Worm (Caenorhabditis elegans) whole organism, L4 larva: Measurements from ENCODE around the gene R07E3.6.

ENCODE experiments used
- F37D6.2 ChIP-seq: sonication (generic microtip); optimal IDR thresholded peaks from 2 replicates; lab custom pipeline; 2016; ENCODE audit warnings: mild to moderate bottlenecking, missing genetic modification characterization, missing compliant biosample characterization
- R02D3.7 ChIP-seq: fragments of 150-350 bp; sonication (generic microtip); optimal IDR thresholded peaks from 3 replicates; lab custom pipeline; 2014; ENCODE audit warnings: missing biosample characterization, missing genetic modification characterization
- T20F7.1 ChIP-seq: fragments of 200-800 bp; sonication (Bioruptor generic); optimal IDR thresholded peaks from 2 replicates; lab custom pipeline; 2018; ENCODE audit warnings: mild to moderate bottlenecking, missing genetic modification characterization, missing compliant biosample characterization
- Y105C5A.15 ChIP-seq: fragments of 200-800 bp; sonication (Bioruptor generic); IDR thresholded peaks from 2 replicates; pipeline ENCODE4 v1.3.6; 2022; ENCODE audit warnings: missing genetic modification characterization, missing compliant biosample characterization
- aha-1 ChIP-seq: fragments of 150-350 bp; peaks from one replicate; lab custom pipeline; 2014; ENCODE audit warnings: missing biosample characterization, missing genetic modification characterization
- aly-2 ChIP-seq: sonication (generic microtip); optimal IDR thresholded peaks from 2 replicates; lab custom pipeline; 2018; ENCODE audit warnings: missing biosample characterization, missing genetic modification characterization
- ceh-20 ChIP-seq: fragments of 200-800 bp; sonication (Bioruptor generic); IDR thresholded peaks from 2 replicates; pipeline ENCODE4 v1.3.6; 2022; ENCODE audit warnings: missing genetic modification reagents, missing genetic modification characterization, missing compliant biosample characterization
- ceh-28 ChIP-seq: fragments of 150-350 bp; optimal IDR thresholded peaks from 2 replicates; lab custom pipeline; 2014; ENCODE audit warnings: missing biosample characterization, missing genetic modification reagents, missing genetic modification characterization
- ceh-32 ChIP-seq: sonication (generic microtip); optimal IDR thresholded peaks from 2 replicates; lab custom pipeline; 2016; ENCODE audit warnings: mild to moderate bottlenecking, missing genetic modification characterization, missing compliant biosample characterization; ENCODE audit not compliant: poor library complexity
- ceh-82 ChIP-seq: sonication (generic microtip); optimal IDR thresholded peaks from 2 replicates; lab custom pipeline; 2017; ENCODE audit warnings: missing biosample characterization, missing genetic modification characterization
- ces-1 ChIP-seq: fragments of 150-350 bp; sonication (generic microtip); optimal IDR thresholded peaks from 4 replicates; lab custom pipeline; 2014; ENCODE audit warnings: missing biosample characterization, missing genetic modification reagents, missing genetic modification characterization
- daf-12 ChIP-seq: fragments of 150-350 bp; optimal IDR thresholded peaks from 2 replicates; lab custom pipeline; 2014; ENCODE audit warnings: missing biosample characterization, missing genetic modification reagents, missing genetic modification characterization
- daf-16 ChIP-seq, 3 experiments: sonication (generic microtip); optimal IDR thresholded peaks; 2 replicates each; lab custom pipeline; 2016 to 2017; ENCODE audit warnings: missing genetic modification characterization in 3 of 3, missing genetic modification reagents in 3 of 3, mild to moderate bottlenecking in 2 of 3, missing compliant biosample characterization in 2 of 3, missing biosample characterization in 1 of 3, moderate library complexity in 1 of 3
- daf-19 ChIP-seq: fragments of 200-800 bp; sonication (Bioruptor generic); conservative IDR thresholded peaks from 2 replicates; pipeline ENCODE4 v1.3.6; 2022; ENCODE audit warnings: missing genetic modification characterization, missing compliant biosample characterization
- duxl-1 ChIP-seq: sonication (generic microtip); optimal IDR thresholded peaks from 2 replicates; lab custom pipeline; 2016; ENCODE audit warnings: mild to moderate bottlenecking, missing genetic modification characterization, moderate library complexity, missing compliant biosample characterization; ENCODE audit not compliant: poor library complexity
- dve-1 ChIP-seq: sonication (generic microtip); optimal IDR thresholded peaks from 2 replicates; lab custom pipeline; 2017; ENCODE audit warnings: antibody characterized with exemption, mild to moderate bottlenecking, missing genetic modification characterization, missing compliant biosample characterization; ENCODE audit not compliant: insufficient read depth
- fkh-10 ChIP-seq: fragments of 150-350 bp; optimal IDR thresholded peaks from 2 replicates; lab custom pipeline; 2014; ENCODE audit warnings: missing biosample characterization, missing genetic modification reagents, missing genetic modification characterization
- hif-1 ChIP-seq, 2 experiments: sonication (generic microtip); optimal IDR thresholded peaks; 2 replicates each; lab custom pipeline; 2016 to 2017; ENCODE audit warnings: missing compliant biosample characterization in 2 of 2, missing genetic modification characterization in 2 of 2, missing genetic modification reagents in 2 of 2, missing genotype in 2 of 2, mild to moderate bottlenecking in 1 of 2
- lim-7 ChIP-seq: fragments of 200-800 bp; sonication (Bioruptor generic); IDR thresholded peaks from 2 replicates; pipeline ENCODE4 v1.3.6; 2022; ENCODE audit warnings: missing genetic modification characterization, missing compliant biosample characterization
- lin-1 ChIP-seq: fragments of 200-800 bp; sonication (Bioruptor generic); IDR thresholded peaks from 2 replicates; pipeline ENCODE4 v1.3.6; 2022; ENCODE audit warnings: missing genetic modification reagents, missing genetic modification characterization, missing compliant biosample characterization
- lin-29 ChIP-seq: fragments of 200-800 bp; sonication (Bioruptor generic); IDR thresholded peaks from 2 replicates; pipeline ENCODE4 v1.3.6; 2022; ENCODE audit warnings: missing genetic modification reagents, missing genetic modification characterization, missing compliant biosample characterization
- lir-3 ChIP-seq: sonication (generic microtip); optimal IDR thresholded peaks from 2 replicates; lab custom pipeline; 2016; ENCODE audit warnings: mild to moderate bottlenecking, missing genetic modification characterization, missing compliant biosample characterization
- lsy-2 ChIP-seq, 2 experiments: fragments of 150-350 bp in 1 of 2; sonication (generic microtip) in 1 of 2; optimal IDR thresholded peaks; 2 replicates each; lab custom pipeline; 2014 to 2017; ENCODE audit warnings: missing biosample characterization in 2 of 2, missing genetic modification characterization in 2 of 2
- mdl-1 ChIP-seq, 2 experiments: fragments of 150-350 bp in 1 of 2; sonication (generic microtip) in 1 of 2; optimal IDR thresholded peaks; 2 replicates each; lab custom pipeline; 2014 to 2017; ENCODE audit warnings: missing biosample characterization in 2 of 2, missing genetic modification characterization in 2 of 2
- mep-1 ChIP-seq: fragments of 150-350 bp; sonication (generic microtip); optimal IDR thresholded peaks from 3 replicates; lab custom pipeline; 2014; ENCODE audit warnings: missing biosample characterization, missing genetic modification characterization
- mxl-2 ChIP-seq: fragments of 200-800 bp; sonication (Bioruptor generic); conservative IDR thresholded peaks from 2 replicates; pipeline ENCODE4 v1.3.6; 2022; ENCODE audit warnings: missing genetic modification reagents, missing genetic modification characterization, missing compliant biosample characterization
- mxl-3 ChIP-seq: fragments of 200-800 bp; sonication (Bioruptor generic); optimal IDR thresholded peaks from 2 replicates; lab custom pipeline; 2018; ENCODE audit warnings: mild to moderate bottlenecking, missing genetic modification characterization, missing compliant biosample characterization
- nhr-10 ChIP-seq: fragments of 150-350 bp; optimal IDR thresholded peaks from 2 replicates; lab custom pipeline; 2014; ENCODE audit warnings: missing biosample characterization, missing genetic modification characterization
- nhr-11 ChIP-seq: fragments of 150-350 bp; optimal IDR thresholded peaks from 2 replicates; lab custom pipeline; 2014; ENCODE audit warnings: missing biosample characterization, missing genetic modification characterization
- nhr-42 ChIP-seq: fragments of 200-800 bp; sonication (Bioruptor generic); IDR thresholded peaks from 2 replicates; pipeline ENCODE4 v1.3.6; 2022; ENCODE audit warnings: missing genetic modification characterization, missing compliant biosample characterization
- nhr-48 ChIP-seq: sonication (generic microtip); optimal IDR thresholded peaks from 2 replicates; lab custom pipeline; 2016; ENCODE audit warnings: mild to moderate bottlenecking, missing genetic modification characterization, missing compliant biosample characterization
- nhr-6 ChIP-seq: fragments of 150-350 bp; optimal IDR thresholded peaks from 2 replicates; lab custom pipeline; 2014; ENCODE audit warnings: missing biosample characterization, missing genetic modification characterization
- nhr-76 ChIP-seq: fragments of 150-350 bp; optimal IDR thresholded peaks from 2 replicates; lab custom pipeline; 2014; ENCODE audit warnings: missing biosample characterization, missing genetic modification characterization
- pqm-1 ChIP-seq: sonication (generic microtip); optimal IDR thresholded peaks from 2 replicates; lab custom pipeline; 2017; ENCODE audit warnings: missing biosample characterization, missing genetic modification characterization
- snpc-1.2 ChIP-seq: fragments of 200-800 bp; sonication (Bioruptor generic); IDR thresholded peaks from 2 replicates; pipeline ENCODE4 v1.3.6; 2022; ENCODE audit warnings: missing genetic modification reagents, missing genetic modification characterization, missing compliant biosample characterization
- snpc-4 ChIP-seq: fragments of 150-350 bp; optimal IDR thresholded peaks from 2 replicates; lab custom pipeline; 2014; ENCODE audit warnings: missing biosample characterization, missing genetic modification characterization
- spr-1 ChIP-seq: sonication (generic microtip); optimal IDR thresholded peaks from 2 replicates; lab custom pipeline; 2016; ENCODE audit warnings: mild to moderate bottlenecking, missing genetic modification characterization, missing compliant biosample characterization
- tra-1 ChIP-seq: fragments of 200-800 bp; sonication (Bioruptor generic); IDR thresholded peaks from 2 replicates; pipeline ENCODE4 v1.3.6; 2022; ENCODE audit warnings: missing genetic modification reagents, missing genetic modification characterization, missing compliant biosample characterization
- unc-62 ChIP-seq, 3 experiments: fragments of 150-350 bp in 1 of 3; sonication (generic microtip); optimal IDR thresholded peaks in 2 of 3; peaks in 1 of 3; 1 replicate in 1 of 3; 2 replicates in 2 of 3; lab custom pipeline; 2014 to 2017; ENCODE audit warnings: missing biosample characterization in 3 of 3, missing genetic modification characterization in 3 of 3, missing genetic modification reagents in 3 of 3, missing genotype in 1 of 3
- zag-1 ChIP-seq: fragments of 150-350 bp; optimal IDR thresholded peaks from 2 replicates; lab custom pipeline; 2014; ENCODE audit warnings: missing biosample characterization, missing genetic modification characterization

The R07E3.6 gene

ce11 chrX:10332035-10332614, 14.6 kb downstream of the R07E3.6 start (continued):
- TF ChIP-seq nhr-10 (no peak), dve-1 (tag; lab: Kevin White, UChicago) (peak; percentile 54), aly-2 (tag; lab: Kevin White, UChicago) (no peak), nhr-11 (tag; lab: Kevin White, UChicago) (peak; percentile 46), ceh-32 (tag; lab: Kevin White, UChicago) (no peak), spr-1 (tag; lab: Kevin White, UChicago) (peak; percentile 12), lsy-2 (tag; optimal IDR thresholded peaks at IDR 0.05; lab: Kevin White, UChicago) (peak in 1 of 2 experiments; percentile 14), nhr-6 (tag; lab: Kevin White, UChicago) (peak; percentile 19), aha-1 (tag; lab: Kevin White, UChicago) (peak; percentile 96), ces-1 (GFP tag; lab: Kevin White, UChicago) (no peak), lir-3 (no peak), snpc-4 (tag; lab: Kevin White, UChicago) (no peak), F37D6.2 (tag; lab: Kevin White, UChicago) (no peak), lim-7 (no peak), lin-29 (GFP tag; lab: Robert Waterston, UW) (no peak), fkh-10 (GFP tag; lab: Kevin White, UChicago) (no peak), snpc-1.2 (GFP tag; lab: Robert Waterston, UW) (no peak), daf-16 (GFP tag; optimal IDR thresholded peaks at IDR 0.05; lab: Kevin White, UChicago) (no peak), daf-16 (tag; optimal IDR thresholded peaks at IDR 0.05; lab: Kevin White, UChicago) (peak; percentile 17), mdl-1 (tag; optimal IDR thresholded peaks at IDR 0.05; lab: Kevin White, UChicago) (peak; percentile 77 to 88), Y105C5A.15 (GFP tag; lab: Robert Waterston, UW) (no peak), daf-19 (no peak), mep-1 (tag; lab: Kevin White, UChicago) (peak; percentile 38), mxl-2 (GFP tag; lab: Robert Waterston, UW) (peak; percentile 99), tra-1 (GFP tag; lab: Robert Waterston, UW) (peak; percentile 24), lin-1 (GFP tag; lab: Robert Waterston, UW) (0 out of 2 replicates have a peak, but pooled peaks have one; percentile 19), zag-1 (tag; lab: Kevin White, UChicago) (no peak), R02D3.7 (tag; lab: Kevin White, UChicago) (no peak), hif-1 (tag; optimal IDR thresholded peaks at IDR 0.05; lab: Kevin White, UChicago) (peak in 1 of 2 experiments; percentile 25), nhr-48 (tag; lab: Kevin White, UChicago) (peak; percentile 80), daf-12 (tag; lab: Kevin White, UChicago) (no peak), nhr-42 (GFP tag; lab: Robert Waterston, UW) (no peak), T20F7.1 (GFP tag; lab: Kevin White, UChicago) (peak; percentile 55), pqm-1 (tag; lab: Kevin White, UChicago) (peak; percentile 56), ceh-20 (GFP tag; lab: Robert Waterston, UW) (0 out of 2 replicates have a peak, but pooled peaks have one; percentile 20), ceh-82 (no peak), mxl-3 (GFP tag; lab: Kevin White, UChicago) (peak; percentile 64), unc-62 (GFP tag; optimal IDR thresholded peaks at IDR 0.05 in 1 of 2; lab: Kevin White, UChicago) (peak in 1 of 2 experiments; percentile 38), unc-62 (tag; optimal IDR thresholded peaks at IDR 0.05; lab: Kevin White, UChicago) (no peak), ceh-28 (no peak), duxl-1 (tag; lab: Kevin White, UChicago) (peak; percentile 24), nhr-76 (tag; lab: Kevin White, UChicago) (no peak)
- TF ChIP-seq, all 104 proteins: peak for 28
